Fruit fly (Drosophila melanogaster): Measurements from ENCODE around the gene MYPT-75D.

dm6 chr3L:18638487-18638886, 12.7 kb downstream of the MYPT-75D start:
- TF ChIP-seq psq (optimal IDR thresholded peaks at IDR 0.05) (no peak), ttk (optimal IDR thresholded peaks at IDR 0.05) (no peak), Sin3A (optimal IDR thresholded peaks at IDR 0.05) (no peak)

All from Kc167 (cell line).